Fruit fly (Drosophila melanogaster) whole organism, prepupa: ENCODE measurements around the gene Rab39.
A peak's percentile ranks its signal among the peaks of the same experiment; 100 is the strongest.

ENCODE experiments used
- Blimp-1 ChIP-seq: fragments of 200-800 bp; sonication (Bioruptor generic); optimal IDR thresholded peaks from 3 replicates; lab custom pipeline; 2017; ENCODE audit warnings: missing biosample characterization, missing genetic modification characterization, mild to moderate bottlenecking, moderate library complexity, missing genetic modification reagents
- CG10631 ChIP-seq: fragments of 200-800 bp; sonication (Bioruptor generic); optimal IDR thresholded peaks from 2 replicates; lab custom pipeline; 2016; ENCODE audit warnings: missing biosample characterization, missing genetic modification characterization
- CG10669 ChIP-seq: fragments of 200-800 bp; sonication (Bioruptor generic); optimal IDR thresholded peaks from 3 replicates; lab custom pipeline; 2018; ENCODE audit warnings: missing biosample characterization, mild to moderate bottlenecking, missing genetic modification characterization, moderate library complexity
- CG11294 ChIP-seq: fragments of 200-800 bp; sonication (Bioruptor generic); IDR thresholded peaks from 2 replicates; pipeline ENCODE4 v1.3.6; 2022; ENCODE audit warnings: missing biosample characterization, missing genetic modification characterization
- CG11762 ChIP-seq: fragments of 200-800 bp; sonication (Bioruptor generic); optimal IDR thresholded peaks from 3 replicates; lab custom pipeline; 2016; ENCODE audit warnings: missing biosample characterization, missing genetic modification characterization; ENCODE audit not compliant: insufficient read depth
- CG11902 ChIP-seq: fragments of 200-800 bp; sonication (Bioruptor generic); optimal IDR thresholded peaks from 3 replicates; lab custom pipeline; 2016; ENCODE audit warnings: missing biosample characterization, missing genetic modification characterization
- CG15336 ChIP-seq: fragments of 200-800 bp; sonication (Bioruptor generic); IDR thresholded peaks from 2 replicates; pipeline ENCODE4 v1.3.6; 2022; ENCODE audit warnings: missing biosample characterization, missing genetic modification characterization
- CG1621 ChIP-seq: fragments of 200-800 bp; sonication (Bioruptor generic); optimal IDR thresholded peaks from 3 replicates; lab custom pipeline; 2018; ENCODE audit warnings: missing biosample characterization, mild to moderate bottlenecking, missing genetic modification characterization
- CG16779 ChIP-seq: fragments of 200-800 bp; sonication (Bioruptor generic); optimal IDR thresholded peaks from 3 replicates; lab custom pipeline; 2017; ENCODE audit warnings: missing biosample characterization, mild to moderate bottlenecking, missing genetic modification characterization
- CG3032 ChIP-seq: fragments of 200-800 bp; optimal IDR thresholded peaks from 2 replicates; lab custom pipeline; 2019; ENCODE audit warnings: missing biosample characterization, mild to moderate bottlenecking, missing genetic modification characterization, moderate library complexity
- CG34406 ChIP-seq: fragments of 200-800 bp; sonication (Bioruptor generic); optimal IDR thresholded peaks from 3 replicates; lab custom pipeline; 2016; ENCODE audit warnings: missing biosample characterization, missing genetic modification characterization
- CG3919 ChIP-seq: fragments of 200-800 bp; sonication (Bioruptor generic); optimal IDR thresholded peaks from 3 replicates; lab custom pipeline; 2016; ENCODE audit warnings: missing biosample characterization, missing genetic modification characterization
- CG4318 ChIP-seq: fragments of 200-800 bp; sonication (Bioruptor generic); optimal IDR thresholded peaks from 3 replicates; lab custom pipeline; 2017; ENCODE audit warnings: missing biosample characterization, mild to moderate bottlenecking, missing genetic modification characterization
- CG6163 ChIP-seq: fragments of 200-800 bp; sonication (Bioruptor generic); IDR thresholded peaks from 3 replicates; pipeline ENCODE4 v1.3.6; 2022; ENCODE audit warnings: missing biosample characterization, missing genetic modification characterization
- CG6276 ChIP-seq: fragments of 200-800 bp; sonication (Bioruptor generic); optimal IDR thresholded peaks from 2 replicates; lab custom pipeline; 2017; ENCODE audit warnings: missing biosample characterization, mild to moderate bottlenecking, missing genetic modification characterization
- CG6792 ChIP-seq: fragments of 200-800 bp; sonication (Bioruptor generic); optimal IDR thresholded peaks from 3 replicates; lab custom pipeline; 2016; ENCODE audit warnings: missing biosample characterization, missing genetic modification characterization
- CG6808 ChIP-seq: fragments of 200-800 bp; sonication (Bioruptor generic); optimal IDR thresholded peaks from 3 replicates; lab custom pipeline; 2017; ENCODE audit warnings: missing biosample characterization, missing genetic modification characterization, mild to moderate bottlenecking, moderate library complexity, missing genetic modification reagents
- CG6854 ChIP-seq: fragments of 200-800 bp; sonication (Bioruptor generic); optimal IDR thresholded peaks from 2 replicates; lab custom pipeline; 2017; ENCODE audit warnings: missing biosample characterization, mild to moderate bottlenecking, missing genetic modification characterization
- CG8319 ChIP-seq: fragments of 200-800 bp; sonication (Bioruptor generic); optimal IDR thresholded peaks from 3 replicates; lab custom pipeline; 2016; ENCODE audit warnings: missing biosample characterization, missing genetic modification characterization
- CG8632 ChIP-seq: fragments of 200-800 bp; sonication (Bioruptor generic); optimal IDR thresholded peaks from 3 replicates; lab custom pipeline; 2016; ENCODE audit warnings: missing biosample characterization, missing genetic modification characterization
- CG9139 ChIP-seq: fragments of 200-800 bp; sonication (Bioruptor generic); optimal IDR thresholded peaks from 3 replicates; lab custom pipeline; 2017; ENCODE audit warnings: missing biosample characterization, mild to moderate bottlenecking, missing genetic modification characterization
- Eip75B ChIP-seq: fragments of 200-800 bp; sonication (Bioruptor generic); optimal IDR thresholded peaks from 3 replicates; lab custom pipeline; 2016; ENCODE audit warnings: missing biosample characterization, missing genetic modification characterization
- Eip78C ChIP-seq: fragments of 200-800 bp; sonication (Bioruptor generic); peaks from one replicate; lab custom pipeline; 2016; ENCODE audit warnings: missing biosample characterization, missing genetic modification characterization
- Eip93F ChIP-seq: fragments of 200-800 bp; sonication (Bioruptor generic); optimal IDR thresholded peaks from 2 replicates; lab custom pipeline; 2016; ENCODE audit warnings: missing biosample characterization, mild to moderate bottlenecking, missing genetic modification characterization
- Ets21C ChIP-seq: fragments of 200-800 bp; sonication (Bioruptor generic); optimal IDR thresholded peaks from 3 replicates; lab custom pipeline; 2016; ENCODE audit warnings: missing biosample characterization, missing genetic modification characterization
- Gug ChIP-seq: fragments of 200-800 bp; sonication (Bioruptor generic); IDR thresholded peaks from 2 replicates; pipeline ENCODE4 v1.3.6; 2022; ENCODE audit warnings: missing biosample characterization, missing genetic modification characterization
- Hr38 ChIP-seq: sonication (Bioruptor generic); optimal IDR thresholded peaks from 2 replicates; lab custom pipeline; 2016; ENCODE audit warnings: missing biosample characterization, missing genetic modification characterization
- Hr4 ChIP-seq: fragments of 200-800 bp; sonication (Bioruptor generic); optimal IDR thresholded peaks from 3 replicates; lab custom pipeline; 2016; ENCODE audit warnings: missing biosample characterization, missing genetic modification characterization
- Lpt ChIP-seq: fragments of 200-800 bp; sonication (Bioruptor generic); optimal IDR thresholded peaks from 3 replicates; lab custom pipeline; 2016; ENCODE audit warnings: missing biosample characterization, missing genetic modification characterization
- Met ChIP-seq: fragments of 200-800 bp; sonication (Bioruptor generic); optimal IDR thresholded peaks from 3 replicates; lab custom pipeline; 2016; ENCODE audit warnings: missing biosample characterization, missing genetic modification characterization
- OdsH ChIP-seq: fragments of 200-800 bp; sonication (Bioruptor generic); optimal IDR thresholded peaks from 3 replicates; lab custom pipeline; 2016; ENCODE audit warnings: missing biosample characterization, missing genetic modification characterization
- Smox ChIP-seq: fragments of 200-800 bp; sonication (Bioruptor generic); optimal IDR thresholded peaks from 3 replicates; lab custom pipeline; 2016; ENCODE audit warnings: missing biosample characterization, missing genetic modification characterization
- Sox15 ChIP-seq: fragments of 200-800 bp; sonication (Bioruptor generic); optimal IDR thresholded peaks from 3 replicates; lab custom pipeline; 2016; ENCODE audit warnings: missing biosample characterization, missing genetic modification characterization
- achi ChIP-seq: fragments of 200-800 bp; sonication (Bioruptor generic); optimal IDR thresholded peaks from 3 replicates; lab custom pipeline; 2016; ENCODE audit warnings: missing biosample characterization, missing genetic modification characterization
- acj6 ChIP-seq: fragments of 200-800 bp; sonication (Bioruptor generic); optimal IDR thresholded peaks from 3 replicates; lab custom pipeline; 2016; ENCODE audit warnings: missing biosample characterization, missing genetic modification characterization
- cyc ChIP-seq: fragments of 200-800 bp; sonication (Bioruptor generic); optimal IDR thresholded peaks from 3 replicates; lab custom pipeline; 2016; ENCODE audit warnings: missing biosample characterization, missing genetic modification characterization
- dac ChIP-seq: fragments of 200-800 bp; sonication (Bioruptor generic); optimal IDR thresholded peaks from 2 replicates; lab custom pipeline; 2017; ENCODE audit warnings: missing biosample characterization, mild to moderate bottlenecking, missing genetic modification characterization
- eg ChIP-seq: fragments of 200-800 bp; sonication (Bioruptor generic); IDR thresholded peaks from 3 replicates; pipeline ENCODE4 v1.3.6; 2022; ENCODE audit warnings: missing biosample characterization, missing genetic modification characterization
- esn ChIP-seq: fragments of 200-800 bp; sonication (Bioruptor generic); optimal IDR thresholded peaks from 2 replicates; lab custom pipeline; 2016; ENCODE audit warnings: missing biosample characterization, mild to moderate bottlenecking, missing genetic modification characterization, moderate library complexity
- fd85E ChIP-seq: fragments of 200-800 bp; sonication (Bioruptor generic); optimal IDR thresholded peaks from 3 replicates; lab custom pipeline; 2016; ENCODE audit warnings: missing biosample characterization, missing genetic modification characterization
- net ChIP-seq: fragments of 200-800 bp; sonication (Bioruptor generic); optimal IDR thresholded peaks from 3 replicates; lab custom pipeline; 2016; ENCODE audit warnings: missing biosample characterization, missing genetic modification characterization
- salr ChIP-seq, 2 experiments: fragments of 200-800 bp; sonication (Bioruptor generic); optimal IDR thresholded peaks; 3 replicates each; lab custom pipeline; 2016 to 2018; ENCODE audit warnings: missing biosample characterization in 2 of 2, missing genetic modification characterization in 2 of 2, mild to moderate bottlenecking in 1 of 2
- spab ChIP-seq: fragments of 200-800 bp; sonication (Bioruptor generic); optimal IDR thresholded peaks from 2 replicates; lab custom pipeline; 2017; ENCODE audit warnings: missing biosample characterization, mild to moderate bottlenecking, missing genetic modification characterization, missing genetic modification reagents
- ss ChIP-seq, 2 experiments: fragments of 200-800 bp; sonication (Bioruptor generic); optimal IDR thresholded peaks; 2 replicates in 1 of 2; 3 replicates in 1 of 2; lab custom pipeline; 2017 to 2018; ENCODE audit warnings: mild to moderate bottlenecking in 2 of 2, missing biosample characterization in 2 of 2, missing genetic modification characterization in 2 of 2, moderate library complexity in 1 of 2
- svp ChIP-seq: fragments of 200-800 bp; sonication (Bioruptor generic); peaks from one replicate; lab custom pipeline; 2016; ENCODE audit warnings: missing biosample characterization, missing genetic modification characterization
- vri ChIP-seq: fragments of 200-800 bp; sonication (Bioruptor generic); optimal IDR thresholded peaks from 3 replicates; lab custom pipeline; 2016; ENCODE audit warnings: missing biosample characterization, mild to moderate bottlenecking, missing genetic modification characterization

Gene Rab39

dm6 chrX:7691221-7691914 lies 43.4 kb upstream of the Rab39 start:
- TF ChIP-seq CG34406 (GFP tag; lab: Kevin White, UChicago) (peak; percentile 37), CG11762 (GFP tag; lab: Kevin White, UChicago) (no peak), Sox15 (GFP tag; lab: Kevin White, UChicago) (peak; percentile 34), achi (GFP tag; lab: Kevin White, UChicago) (peak; percentile 6), CG3919 (GFP tag; lab: Kevin White, UChicago) (no peak), OdsH (peak; percentile 31), Eip78C (GFP tag; lab: Kevin White, UChicago) (peak; percentile 49), Eip93F (peak; percentile 12), svp (GFP tag; lab: Kevin White, UChicago) (no peak), CG11294 (GFP tag; lab: Robert Waterston, UW) (peak; percentile 60), fd85E (GFP tag; lab: Kevin White, UChicago) (no peak), Met (GFP tag; lab: Kevin White, UChicago) (no peak), CG11902 (peak; percentile 48), CG15336 (GFP tag; lab: Robert Waterston, UW) (peak; percentile 36), Gug (GFP tag; lab: Robert Waterston, UW) (peak; percentile 24; the same call in 1 of the 2 replicates), esn (GFP tag; lab: Kevin White, UChicago) (no peak), CG6163 (GFP tag; lab: Robert Waterston, UW) (peak; percentile 62; the same call in 2 of the 3 replicates), CG8632 (GFP tag; lab: Kevin White, UChicago) (peak; percentile 4)

- peak; percentile 88 for TF ChIP-seq Smox (GFP tag; lab: Kevin White, UChicago)
- TF ChIP-seq salr (GFP tag; optimal IDR thresholded peaks at IDR 0.05; lab: Kevin White, UChicago) = peak; percentile 62 to 82
- TF ChIP-seq spab = peak; percentile 86
- TF ChIP-seq CG6276 (GFP tag; lab: Kevin White, UChicago) = peak; percentile 95
- peak; percentile 64 for TF ChIP-seq dac (GFP tag; lab: Kevin White, UChicago)
- peak; percentile 26; the same call in 1 of the 2 replicates for TF ChIP-seq CG11294 (GFP tag; lab: Robert Waterston, UW)
- peak; percentile 79 for TF ChIP-seq acj6 (GFP tag; lab: Kevin White, UChicago)
- peak; percentile 82 for TF ChIP-seq CG8319 (GFP tag; lab: Kevin White, UChicago)
- peak; percentile 85 for TF ChIP-seq CG34406 (GFP tag; lab: Kevin White, UChicago)
- TF ChIP-seq cyc (GFP tag; lab: Kevin White, UChicago) = peak; percentile 80
- peak; percentile 71 for TF ChIP-seq CG11902
- TF ChIP-seq CG1621 (tag; lab: Kevin White, UChicago) = peak; percentile 78
- peak; percentile 34 for TF ChIP-seq CG6854 (GFP tag; lab: Kevin White, UChicago)
- peak; percentile 85 for TF ChIP-seq net (GFP tag; lab: Kevin White, UChicago)
- peak; percentile 85 for TF ChIP-seq CG3032 (tag; lab: Kevin White, UChicago)
- TF ChIP-seq CG6163 (GFP tag; lab: Robert Waterston, UW) = peak; percentile 78; the same call in 2 of the 3 replicates
- TF ChIP-seq Lpt (GFP tag; lab: Kevin White, UChicago) = peak; percentile 83
- peak; percentile 86 for TF ChIP-seq CG10669 (GFP tag; lab: Kevin White, UChicago)
- peak; percentile 90 for TF ChIP-seq CG6792 (GFP tag; lab: Kevin White, UChicago)
- peak; percentile 64 for TF ChIP-seq Gug (GFP tag; lab: Robert Waterston, UW)
- TF ChIP-seq ss (GFP tag; optimal IDR thresholded peaks at IDR 0.05; lab: Kevin White, UChicago) = peak; percentile 94
- peak; percentile 90 for TF ChIP-seq CG11762 (GFP tag; lab: Kevin White, UChicago)
- TF ChIP-seq Eip75B = peak; percentile 81
- TF ChIP-seq CG10631 (GFP tag; lab: Kevin White, UChicago) = peak; percentile 77
- peak; percentile 81 for TF ChIP-seq CG3919 (GFP tag; lab: Kevin White, UChicago)
- peak; percentile 86; the same call in 2 of the 3 replicates for TF ChIP-seq eg (GFP tag; lab: Robert Waterston, UW)
- peak; percentile 93 for TF ChIP-seq CG9139 (GFP tag; lab: Kevin White, UChicago)
- TF ChIP-seq Ets21C (GFP tag; lab: Kevin White, UChicago) = peak; percentile 79
- no peak for TF ChIP-seq Hr38 (GFP tag; lab: Kevin White, UChicago)
- peak; percentile 89 for TF ChIP-seq vri (GFP tag; lab: Kevin White, UChicago)
- TF ChIP-seq CG6808 (GFP tag; lab: Kevin White, UChicago) = peak; percentile 95
- TF ChIP-seq Hr4 (GFP tag; lab: Kevin White, UChicago) = peak; percentile 77
- peak; percentile 76 for TF ChIP-seq CG4318 (GFP tag; lab: Kevin White, UChicago)
- peak; percentile 90 for TF ChIP-seq CG16779 (tag; lab: Kevin White, UChicago)
- TF ChIP-seq Blimp-1 (GFP tag; lab: Kevin White, UChicago) = peak; percentile 70
Measured at dm6 chrX:7691947-7692739, 42.6 kb upstream of the Rab39 start.
